Fruit fly (Drosophila melanogaster): Measurements from ENCODE around the gene ash2.

ash2 gene

dm6 chr3R:24625517-24625925 is 24.4 kb upstream of the ash2 start, which contains the start of the genes Syx18 and atl (continued):
- TF ChIP-seq Dbx (GFP tag; IDR thresholded peaks at IDR 0.05) (no peak), ftz-f1 (GFP tag; optimal IDR thresholded peaks at IDR 0.05) (peak; percentile 9), nmo (GFP tag; optimal IDR thresholded peaks at IDR 0.05) (peak; percentile 51), NC2β (GFP tag; optimal IDR thresholded peaks at IDR 0.05) (peak; percentile 60), CG14710 (tag; optimal IDR thresholded peaks at IDR 0.05) (peak; percentile 71), CG10565 (GFP tag; optimal IDR thresholded peaks at IDR 0.05) (no peak), CG6689 (GFP tag; IDR thresholded peaks at IDR 0.05) (no peak), CG6854 (GFP tag; optimal IDR thresholded peaks at IDR 0.05) (no peak), z (GFP tag; IDR thresholded peaks at IDR 0.05) (no peak), nerfin-2 (GFP tag; IDR thresholded peaks at IDR 0.05; ENCODE audit: partially characterized antibody) (no peak), Poxn (GFP tag; IDR thresholded peaks at IDR 0.05) (no peak), CG33213 (GFP tag; optimal IDR thresholded peaks at IDR 0.05) (peak; percentile 75), D (optimal IDR thresholded peaks at IDR 0.05) (peak; percentile 82), D (GFP tag; optimal IDR thresholded peaks at IDR 0.05) (no peak), phol (tag; optimal IDR thresholded peaks at IDR 0.05) (peak; percentile 47), chinmo (GFP tag; IDR thresholded peaks at IDR 0.05; ENCODE audit: partially characterized antibody) (no peak), CG16863 (GFP tag; optimal IDR thresholded peaks at IDR 0.05) (no peak), mirr (GFP tag; optimal IDR thresholded peaks at IDR 0.05) (peak; percentile 13), fd102C (GFP tag; optimal IDR thresholded peaks at IDR 0.05) (no peak), Hmx (GFP tag; optimal IDR thresholded peaks at IDR 0.05) (no peak), Doc2 (GFP tag; IDR thresholded peaks at IDR 0.05) (no peak), slou (GFP tag; optimal IDR thresholded peaks at IDR 0.05) (no peak), Hey (tag; optimal IDR thresholded peaks at IDR 0.05) (no peak), nau (GFP tag; optimal IDR thresholded peaks at IDR 0.05) (peak; percentile 35), MESR4 (GFP tag; optimal IDR thresholded peaks at IDR 0.05) (peak; percentile 96), HmgD (GFP tag; optimal IDR thresholded peaks at IDR 0.05) (peak; percentile 42), gce (GFP tag; IDR thresholded peaks at IDR 0.05) (no peak), nerfin-1 (tag; optimal IDR thresholded peaks at IDR 0.05) (no peak), CG2712 (tag; optimal IDR thresholded peaks at IDR 0.05) (peak; percentile 49), lola (GFP tag; optimal IDR thresholded peaks at IDR 0.05) (no peak), so (GFP tag; IDR thresholded peaks at IDR 0.05) (no peak), D19A (tag; optimal IDR thresholded peaks at IDR 0.05) (no peak), Atf6 (GFP tag; IDR thresholded peaks at IDR 0.05) (no peak), CG11695 (GFP tag; IDR thresholded peaks at IDR 0.05) (no peak), cas (GFP tag; IDR thresholded peaks at IDR 0.05) (no peak), CG12391 (tag; optimal IDR thresholded peaks at IDR 0.05) (peak; percentile 38), HHEX (GFP tag; optimal IDR thresholded peaks at IDR 0.05) (no peak), Oli (tag; optimal IDR thresholded peaks at IDR 0.05) (no peak), CG15696 (tag; optimal IDR thresholded peaks at IDR 0.05) (no peak), CHES-1-like (GFP tag; optimal IDR thresholded peaks at IDR 0.05) (peak; percentile 8), mam (GFP tag; optimal IDR thresholded peaks at IDR 0.05) (no peak), CG12299 (tag; optimal IDR thresholded peaks at IDR 0.05) (peak; percentile 51), CG3163 (GFP tag; optimal IDR thresholded peaks at IDR 0.05) (no peak), dmrt11E (tag; optimal IDR thresholded peaks at IDR 0.05) (no peak), CG34224 (GFP tag; IDR thresholded peaks at IDR 0.05; ENCODE audit: partially characterized antibody) (peak; percentile 47; the same call in 2 of the 3 replicates), insv (GFP tag; optimal IDR thresholded peaks at IDR 0.05) (peak in 1 of 2 experiments; percentile 45), bsh (GFP tag; optimal IDR thresholded peaks at IDR 0.05) (peak in 1 of 2 experiments; percentile 10), CG9437 (GFP tag; optimal IDR thresholded peaks at IDR 0.05) (no peak), CG14860 (GFP tag; IDR thresholded peaks at IDR 0.05; ENCODE audit: partially characterized antibody) (no peak), Neu2 (GFP tag; optimal IDR thresholded peaks at IDR 0.05; ENCODE audit: borderline replicate concordance) (no peak), CG31388 (GFP tag; optimal IDR thresholded peaks at IDR 0.05) (no peak)
